Fruit fly (Drosophila melanogaster): Measurements from ENCODE around the gene mura.

Gene mura

dm6 chr3R:9551659-9552435 lies at the start of gene mura, which contains the start of gene RnpS1:
mura (minus strand) TSS chr3R:9551806.
RnpS1 (plus strand) TSS chr3R:9552034.
- no peak for TF ChIP-seq Hr39 (GFP tag; optimal IDR thresholded peaks at IDR 0.05)
- TF ChIP-seq vri (GFP tag; optimal IDR thresholded peaks at IDR 0.05) = peak; percentile 42
- no peak for TF ChIP-seq topi (GFP tag; optimal IDR thresholded peaks at IDR 0.05)
- no peak for TF ChIP-seq CG3032 (tag; optimal IDR thresholded peaks at IDR 0.05)
- TF ChIP-seq CG9139 (GFP tag; optimal IDR thresholded peaks at IDR 0.05) = no peak
- no peak for TF ChIP-seq CG8632 (GFP tag; optimal IDR thresholded peaks at IDR 0.05)
- no peak for TF ChIP-seq CG11902 (GFP tag; optimal IDR thresholded peaks at IDR 0.05)
- TF ChIP-seq fd85E (GFP tag; optimal IDR thresholded peaks at IDR 0.05) = no peak
- TF ChIP-seq fkh (GFP tag; optimal IDR thresholded peaks at IDR 0.05) = peak; percentile 67
- TF ChIP-seq salr (GFP tag; optimal IDR thresholded peaks at IDR 0.05) = no peak
- peak; percentile 6 for TF ChIP-seq Sox14 (GFP tag; optimal IDR thresholded peaks at IDR 0.05)

- TF ChIP-seq CG31627 (GFP tag; optimal IDR thresholded peaks at IDR 0.05) (no peak), vri (GFP tag; optimal IDR thresholded peaks at IDR 0.05) (peak; percentile 17), Sox14 (GFP tag; optimal IDR thresholded peaks at IDR 0.05) (no peak), Blimp-1 (GFP tag; optimal IDR thresholded peaks at IDR 0.05) (no peak), Hr38 (GFP tag; optimal IDR thresholded peaks at IDR 0.05) (no peak), CG11294 (GFP tag; IDR thresholded peaks at IDR 0.05) (no peak), salr (GFP tag; optimal IDR thresholded peaks at IDR 0.05) (no peak), CG6792 (GFP tag; optimal IDR thresholded peaks at IDR 0.05) (peak; percentile 39), esn (GFP tag; optimal IDR thresholded peaks at IDR 0.05) (peak; percentile 4), CG3032 (tag; optimal IDR thresholded peaks at IDR 0.05) (peak; percentile 49), CG6163 (GFP tag; IDR thresholded peaks at IDR 0.05) (peak; percentile 59; the same call in 1 of the 3 replicates), spab (GFP tag; optimal IDR thresholded peaks at IDR 0.05) (peak; percentile 39), CG6808 (GFP tag; optimal IDR thresholded peaks at IDR 0.05) (peak; percentile 56), Met (GFP tag; optimal IDR thresholded peaks at IDR 0.05) (no peak), Lpt (GFP tag; optimal IDR thresholded peaks at IDR 0.05) (no peak), Sox15 (GFP tag; optimal IDR thresholded peaks at IDR 0.05) (peak; percentile 10), ss (GFP tag; optimal IDR thresholded peaks at IDR 0.05) (peak; percentile 36 to 50), CG3919 (GFP tag; optimal IDR thresholded peaks at IDR 0.05) (peak; percentile 45), topi (GFP tag; optimal IDR thresholded peaks at IDR 0.05) (peak; percentile 33), dsx (GFP tag; optimal IDR thresholded peaks at IDR 0.05; ENCODE audit: poor library complexity, severe bottlenecking) (peak; percentile 57), CG4318 (GFP tag; optimal IDR thresholded peaks at IDR 0.05) (no peak), pdm3 (GFP tag; optimal IDR thresholded peaks at IDR 0.05) (peak; percentile 8), acj6 (GFP tag; optimal IDR thresholded peaks at IDR 0.05) (peak; percentile 4), CG1621 (tag; optimal IDR thresholded peaks at IDR 0.05) (peak; percentile 26), CG34406 (GFP tag; optimal IDR thresholded peaks at IDR 0.05) (peak; percentile 47), CG6276 (GFP tag; optimal IDR thresholded peaks at IDR 0.05) (no peak), Ets21C (GFP tag; optimal IDR thresholded peaks at IDR 0.05) (no peak), CG8319 (GFP tag; optimal IDR thresholded peaks at IDR 0.05) (peak; percentile 31), eg (GFP tag; IDR thresholded peaks at IDR 0.05) (0 out of 3 replicates have a peak, but pooled peaks have one; percentile 29), CG11902 (GFP tag; optimal IDR thresholded peaks at IDR 0.05) (no peak), Smox (GFP tag; optimal IDR thresholded peaks at IDR 0.05) (peak; percentile 21), CG16779 (tag; optimal IDR thresholded peaks at IDR 0.05) (peak; percentile 36), OdsH (GFP tag; optimal IDR thresholded peaks at IDR 0.05) (peak; percentile 50), CG32006 (GFP tag; optimal IDR thresholded peaks at IDR 0.05) (peak; percentile 17), fkh (GFP tag; optimal IDR thresholded peaks at IDR 0.05) (peak; percentile 83), lz (GFP tag; optimal IDR thresholded peaks at IDR 0.05) (no peak), CG11762 (GFP tag; optimal IDR thresholded peaks at IDR 0.05; ENCODE audit: insufficient read depth) (peak; percentile 42), Hr4 (GFP tag; optimal IDR thresholded peaks at IDR 0.05) (no peak), CG7368 (GFP tag; optimal IDR thresholded peaks at IDR 0.05) (peak; percentile 4), Eip93F (GFP tag; optimal IDR thresholded peaks at IDR 0.05) (no peak), Eip78C (GFP tag) (peak; percentile 84), Ets96B (tag; optimal IDR thresholded peaks at IDR 0.05) (peak; percentile 55), fd59A (GFP tag; optimal IDR thresholded peaks at IDR 0.05) (peak; percentile 18)
Observed at dm6 chr3R:9600558-9600959, 49.0 kb upstream of the mura start.
